Fruit fly (Drosophila melanogaster) whole organism, prepupa: ENCODE data around the gene CG11905.
A peak's percentile ranks its signal among the peaks of the same experiment; 100 is the strongest.

Source experiments
- CG10631 ChIP-seq: fragments of 200-800 bp; sonication (Bioruptor generic); optimal IDR thresholded peaks from 2 replicates; lab custom pipeline; 2016; ENCODE audit warnings: missing biosample characterization, missing genetic modification characterization
- CG10669 ChIP-seq: fragments of 200-800 bp; sonication (Bioruptor generic); optimal IDR thresholded peaks from 3 replicates; lab custom pipeline; 2018; ENCODE audit warnings: missing biosample characterization, mild to moderate bottlenecking, missing genetic modification characterization, moderate library complexity
- CG11294 ChIP-seq: fragments of 200-800 bp; sonication (Bioruptor generic); IDR thresholded peaks from 2 replicates; pipeline ENCODE4 v1.3.6; 2022; ENCODE audit warnings: missing biosample characterization, missing genetic modification characterization
- CG11762 ChIP-seq: fragments of 200-800 bp; sonication (Bioruptor generic); optimal IDR thresholded peaks from 3 replicates; lab custom pipeline; 2016; ENCODE audit warnings: missing biosample characterization, missing genetic modification characterization; ENCODE audit not compliant: insufficient read depth
- CG11902 ChIP-seq: fragments of 200-800 bp; sonication (Bioruptor generic); optimal IDR thresholded peaks from 3 replicates; lab custom pipeline; 2016; ENCODE audit warnings: missing biosample characterization, missing genetic modification characterization
- CG15336 ChIP-seq: fragments of 200-800 bp; sonication (Bioruptor generic); IDR thresholded peaks from 2 replicates; pipeline ENCODE4 v1.3.6; 2022; ENCODE audit warnings: missing biosample characterization, missing genetic modification characterization
- CG1621 ChIP-seq: fragments of 200-800 bp; sonication (Bioruptor generic); optimal IDR thresholded peaks from 3 replicates; lab custom pipeline; 2018; ENCODE audit warnings: missing biosample characterization, mild to moderate bottlenecking, missing genetic modification characterization
- CG16779 ChIP-seq: fragments of 200-800 bp; sonication (Bioruptor generic); optimal IDR thresholded peaks from 3 replicates; lab custom pipeline; 2017; ENCODE audit warnings: missing biosample characterization, mild to moderate bottlenecking, missing genetic modification characterization
- CG3032 ChIP-seq: fragments of 200-800 bp; optimal IDR thresholded peaks from 2 replicates; lab custom pipeline; 2019; ENCODE audit warnings: missing biosample characterization, mild to moderate bottlenecking, missing genetic modification characterization, moderate library complexity
- CG31627 ChIP-seq: fragments of 200-800 bp; sonication (Bioruptor generic); optimal IDR thresholded peaks from 3 replicates; lab custom pipeline; 2016; ENCODE audit warnings: missing biosample characterization, missing genetic modification characterization
- CG32006 ChIP-seq: fragments of 200-800 bp; sonication (Bioruptor generic); optimal IDR thresholded peaks from 3 replicates; lab custom pipeline; 2017; ENCODE audit warnings: missing biosample characterization, mild to moderate bottlenecking, missing genetic modification characterization
- CG34406 ChIP-seq: fragments of 200-800 bp; sonication (Bioruptor generic); optimal IDR thresholded peaks from 3 replicates; lab custom pipeline; 2016; ENCODE audit warnings: missing biosample characterization, missing genetic modification characterization
- CG4318 ChIP-seq: fragments of 200-800 bp; sonication (Bioruptor generic); optimal IDR thresholded peaks from 3 replicates; lab custom pipeline; 2017; ENCODE audit warnings: missing biosample characterization, mild to moderate bottlenecking, missing genetic modification characterization
- CG6163 ChIP-seq: fragments of 200-800 bp; sonication (Bioruptor generic); IDR thresholded peaks from 3 replicates; pipeline ENCODE4 v1.3.6; 2022; ENCODE audit warnings: missing biosample characterization, missing genetic modification characterization
- CG6276 ChIP-seq: fragments of 200-800 bp; sonication (Bioruptor generic); optimal IDR thresholded peaks from 2 replicates; lab custom pipeline; 2017; ENCODE audit warnings: missing biosample characterization, mild to moderate bottlenecking, missing genetic modification characterization
- CG6792 ChIP-seq: fragments of 200-800 bp; sonication (Bioruptor generic); optimal IDR thresholded peaks from 3 replicates; lab custom pipeline; 2016; ENCODE audit warnings: missing biosample characterization, missing genetic modification characterization
- CG6854 ChIP-seq: fragments of 200-800 bp; sonication (Bioruptor generic); optimal IDR thresholded peaks from 2 replicates; lab custom pipeline; 2017; ENCODE audit warnings: missing biosample characterization, mild to moderate bottlenecking, missing genetic modification characterization
- CG7368 ChIP-seq: fragments of 200-800 bp; sonication (Bioruptor generic); optimal IDR thresholded peaks from 3 replicates; lab custom pipeline; 2016; ENCODE audit warnings: missing biosample characterization, missing genetic modification characterization
- CG8119 ChIP-seq: fragments of 200-800 bp; sonication (Bioruptor generic); IDR thresholded peaks from 3 replicates; pipeline ENCODE4 v1.3.6; 2022; ENCODE audit warnings: missing biosample characterization, missing genetic modification characterization
- CG8319 ChIP-seq: fragments of 200-800 bp; sonication (Bioruptor generic); optimal IDR thresholded peaks from 3 replicates; lab custom pipeline; 2016; ENCODE audit warnings: missing biosample characterization, missing genetic modification characterization
- CG8632 ChIP-seq: fragments of 200-800 bp; sonication (Bioruptor generic); optimal IDR thresholded peaks from 3 replicates; lab custom pipeline; 2016; ENCODE audit warnings: missing biosample characterization, missing genetic modification characterization
- CG9139 ChIP-seq: fragments of 200-800 bp; sonication (Bioruptor generic); optimal IDR thresholded peaks from 3 replicates; lab custom pipeline; 2017; ENCODE audit warnings: missing biosample characterization, mild to moderate bottlenecking, missing genetic modification characterization
- Eip78C ChIP-seq: fragments of 200-800 bp; sonication (Bioruptor generic); peaks from one replicate; lab custom pipeline; 2016; ENCODE audit warnings: missing biosample characterization, missing genetic modification characterization
- Ets21C ChIP-seq: fragments of 200-800 bp; sonication (Bioruptor generic); optimal IDR thresholded peaks from 3 replicates; lab custom pipeline; 2016; ENCODE audit warnings: missing biosample characterization, missing genetic modification characterization
- Ets96B ChIP-seq: fragments of 200-800 bp; optimal IDR thresholded peaks from 2 replicates; lab custom pipeline; 2019; ENCODE audit warnings: missing biosample characterization, mild to moderate bottlenecking, missing genetic modification characterization, moderate library complexity
- Gug ChIP-seq: fragments of 200-800 bp; sonication (Bioruptor generic); IDR thresholded peaks from 2 replicates; pipeline ENCODE4 v1.3.6; 2022; ENCODE audit warnings: missing biosample characterization, missing genetic modification characterization
- Hr38 ChIP-seq: sonication (Bioruptor generic); optimal IDR thresholded peaks from 2 replicates; lab custom pipeline; 2016; ENCODE audit warnings: missing biosample characterization, missing genetic modification characterization
- Hr39 ChIP-seq: fragments of 200-800 bp; sonication (Bioruptor generic); optimal IDR thresholded peaks from 2 replicates; lab custom pipeline; 2016; ENCODE audit warnings: missing biosample characterization, missing genetic modification characterization
- Hr4 ChIP-seq: fragments of 200-800 bp; sonication (Bioruptor generic); optimal IDR thresholded peaks from 3 replicates; lab custom pipeline; 2016; ENCODE audit warnings: missing biosample characterization, missing genetic modification characterization
- OdsH ChIP-seq: fragments of 200-800 bp; sonication (Bioruptor generic); optimal IDR thresholded peaks from 3 replicates; lab custom pipeline; 2016; ENCODE audit warnings: missing biosample characterization, missing genetic modification characterization
- Smox ChIP-seq: fragments of 200-800 bp; sonication (Bioruptor generic); optimal IDR thresholded peaks from 3 replicates; lab custom pipeline; 2016; ENCODE audit warnings: missing biosample characterization, missing genetic modification characterization
- Sox102F ChIP-seq: fragments of 200-800 bp; sonication (Bioruptor generic); optimal IDR thresholded peaks from 2 replicates; lab custom pipeline; 2016; ENCODE audit warnings: missing biosample characterization, mild to moderate bottlenecking, missing genetic modification characterization
- Sox14 ChIP-seq: fragments of 200-800 bp; sonication (Bioruptor generic); optimal IDR thresholded peaks from 3 replicates; lab custom pipeline; 2016; ENCODE audit warnings: missing biosample characterization, missing genetic modification characterization
- Sox15 ChIP-seq: fragments of 200-800 bp; sonication (Bioruptor generic); optimal IDR thresholded peaks from 3 replicates; lab custom pipeline; 2016; ENCODE audit warnings: missing biosample characterization, missing genetic modification characterization
- achi ChIP-seq: fragments of 200-800 bp; sonication (Bioruptor generic); optimal IDR thresholded peaks from 3 replicates; lab custom pipeline; 2016; ENCODE audit warnings: missing biosample characterization, missing genetic modification characterization
- acj6 ChIP-seq: fragments of 200-800 bp; sonication (Bioruptor generic); optimal IDR thresholded peaks from 3 replicates; lab custom pipeline; 2016; ENCODE audit warnings: missing biosample characterization, missing genetic modification characterization
- cyc ChIP-seq: fragments of 200-800 bp; sonication (Bioruptor generic); optimal IDR thresholded peaks from 3 replicates; lab custom pipeline; 2016; ENCODE audit warnings: missing biosample characterization, missing genetic modification characterization
- dac ChIP-seq: fragments of 200-800 bp; sonication (Bioruptor generic); optimal IDR thresholded peaks from 2 replicates; lab custom pipeline; 2017; ENCODE audit warnings: missing biosample characterization, mild to moderate bottlenecking, missing genetic modification characterization
- dsx ChIP-seq: fragments of 200-800 bp; optimal IDR thresholded peaks from 3 replicates; lab custom pipeline; 2019; ENCODE audit warnings: missing biosample characterization, mild to moderate bottlenecking, missing genetic modification characterization, moderate library complexity; ENCODE audit not compliant: poor library complexity, severe bottlenecking
- eg ChIP-seq: fragments of 200-800 bp; sonication (Bioruptor generic); IDR thresholded peaks from 3 replicates; pipeline ENCODE4 v1.3.6; 2022; ENCODE audit warnings: missing biosample characterization, missing genetic modification characterization
- fd85E ChIP-seq: fragments of 200-800 bp; sonication (Bioruptor generic); optimal IDR thresholded peaks from 3 replicates; lab custom pipeline; 2016; ENCODE audit warnings: missing biosample characterization, missing genetic modification characterization
- lz ChIP-seq: fragments of 200-800 bp; sonication (Bioruptor generic); optimal IDR thresholded peaks from 3 replicates; lab custom pipeline; 2016; ENCODE audit warnings: missing biosample characterization, missing genetic modification characterization
- net ChIP-seq: fragments of 200-800 bp; sonication (Bioruptor generic); optimal IDR thresholded peaks from 3 replicates; lab custom pipeline; 2016; ENCODE audit warnings: missing biosample characterization, missing genetic modification characterization
- pdm3 ChIP-seq: fragments of 200-800 bp; sonication (Bioruptor generic); optimal IDR thresholded peaks from 3 replicates; lab custom pipeline; 2016; ENCODE audit warnings: missing biosample characterization, missing genetic modification characterization
- salr ChIP-seq, 2 experiments: fragments of 200-800 bp; sonication (Bioruptor generic); optimal IDR thresholded peaks; 3 replicates each; lab custom pipeline; 2016 to 2018; ENCODE audit warnings: missing biosample characterization in 2 of 2, missing genetic modification characterization in 2 of 2, mild to moderate bottlenecking in 1 of 2
- spab ChIP-seq: fragments of 200-800 bp; sonication (Bioruptor generic); optimal IDR thresholded peaks from 2 replicates; lab custom pipeline; 2017; ENCODE audit warnings: missing biosample characterization, mild to moderate bottlenecking, missing genetic modification characterization, missing genetic modification reagents
- svp ChIP-seq: fragments of 200-800 bp; sonication (Bioruptor generic); peaks from one replicate; lab custom pipeline; 2016; ENCODE audit warnings: missing biosample characterization, missing genetic modification characterization
- topi ChIP-seq: fragments of 200-800 bp; sonication (Bioruptor generic); optimal IDR thresholded peaks from 3 replicates; lab custom pipeline; 2016; ENCODE audit warnings: missing biosample characterization, missing genetic modification characterization

CG11905 gene

dm6 chr3L:16974645-16975151, 39.4 kb upstream of the CG11905 start (continued):
- peak; percentile 63 for TF ChIP-seq lz (GFP tag; lab: Kevin White, UChicago)
- TF ChIP-seq CG8119 (GFP tag; lab: Robert Waterston, UW): peak; percentile 46; the same call in 2 of the 3 replicates
- peak; percentile 8; the same call in 1 of the 2 replicates for TF ChIP-seq CG11294 (GFP tag; lab: Robert Waterston, UW)
- TF ChIP-seq Hr38 (GFP tag; lab: Kevin White, UChicago): no peak
- TF ChIP-seq Ets21C (GFP tag; lab: Kevin White, UChicago): no peak
- peak; percentile 16 for TF ChIP-seq dsx (GFP tag; lab: Kevin White, UChicago)
- peak; percentile 63 for TF ChIP-seq CG15336 (GFP tag; lab: Robert Waterston, UW)
- peak; percentile 62 for TF ChIP-seq CG11762 (GFP tag; lab: Kevin White, UChicago)
- TF ChIP-seq CG9139 (GFP tag; lab: Kevin White, UChicago): peak; percentile 18
- peak; percentile 59 for TF ChIP-seq CG6276 (GFP tag; lab: Kevin White, UChicago)
- TF ChIP-seq CG6854 (GFP tag; lab: Kevin White, UChicago): peak; percentile 24
- peak; percentile 47; the same call in 2 of the 3 replicates for TF ChIP-seq eg
- TF ChIP-seq topi (GFP tag; lab: Kevin White, UChicago): peak; percentile 66
- peak in 1 of 2 experiments; percentile 42 for TF ChIP-seq salr (GFP tag; optimal IDR thresholded peaks at IDR 0.05; lab: Kevin White, UChicago)
- peak; percentile 65 for TF ChIP-seq Sox102F

DNA sequence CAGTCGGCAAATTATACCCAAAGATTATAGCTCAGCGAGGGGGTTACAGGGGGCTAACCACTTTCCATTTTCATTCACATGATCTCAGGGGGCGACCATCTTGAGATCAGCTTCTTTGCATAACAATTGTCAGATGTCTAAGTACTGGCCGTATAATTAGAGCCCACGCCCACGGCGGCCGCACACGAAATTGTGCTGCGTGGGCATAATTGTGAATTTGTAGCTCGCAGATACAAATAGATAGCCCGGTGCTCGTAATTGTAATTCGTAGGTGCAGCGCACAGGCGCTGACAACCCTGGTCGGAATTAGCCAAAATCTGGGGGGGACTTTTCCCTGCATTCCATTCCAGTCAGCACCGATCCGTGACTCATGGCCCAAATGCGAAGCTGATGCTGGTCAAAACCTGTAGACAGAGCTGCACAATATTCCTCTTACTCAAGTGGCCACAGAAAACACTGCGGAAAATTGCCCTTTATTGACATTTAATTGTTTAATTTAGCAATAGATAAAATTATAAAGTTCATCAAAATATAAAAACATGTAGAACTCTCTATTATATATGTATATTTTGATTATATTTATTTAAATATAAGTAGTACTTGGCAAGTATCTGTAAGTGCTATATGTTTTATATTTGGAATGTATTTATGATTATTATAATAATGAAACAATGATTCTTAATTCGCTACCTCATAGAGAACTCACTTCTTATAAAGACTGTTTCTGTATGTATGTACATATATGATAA, 36.4 kb upstream of the CG11905 start:
- no peak for TF ChIP-seq CG16779 (tag; lab: Kevin White, UChicago)
- peak; percentile 23 for TF ChIP-seq CG3032
- peak; percentile 48 for TF ChIP-seq CG8632 (GFP tag; lab: Kevin White, UChicago)
- TF ChIP-seq Ets96B (tag; lab: Kevin White, UChicago): peak; percentile 16
- TF ChIP-seq CG34406 (GFP tag; lab: Kevin White, UChicago): peak; percentile 54
- no peak for TF ChIP-seq topi (GFP tag; lab: Kevin White, UChicago)
- TF ChIP-seq OdsH (GFP tag; lab: Kevin White, UChicago): peak; percentile 17
- TF ChIP-seq CG4318 (GFP tag; lab: Kevin White, UChicago): no peak
- no peak for TF ChIP-seq CG6163 (GFP tag; lab: Robert Waterston, UW)
- no peak for TF ChIP-seq Smox (GFP tag; lab: Kevin White, UChicago)
- TF ChIP-seq acj6: no peak
- peak; percentile 35 for TF ChIP-seq Eip78C
- peak; percentile 15 for TF ChIP-seq CG10631
- TF ChIP-seq CG6854 (GFP tag; lab: Kevin White, UChicago): no peak
- no peak for TF ChIP-seq Sox14 (GFP tag; lab: Kevin White, UChicago)
- TF ChIP-seq CG7368: no peak
- no peak for TF ChIP-seq CG9139 (GFP tag; lab: Kevin White, UChicago)
- no peak for TF ChIP-seq salr (GFP tag; optimal IDR thresholded peaks at IDR 0.05; lab: Kevin White, UChicago)
- TF ChIP-seq pdm3 (GFP tag; lab: Kevin White, UChicago): no peak
- TF ChIP-seq CG32006 (GFP tag; lab: Kevin White, UChicago): peak; percentile 51
- peak; percentile 34; the same call in 1 of the 3 replicates for TF ChIP-seq CG8119 (GFP tag; lab: Robert Waterston, UW)
- no peak for TF ChIP-seq Hr38 (GFP tag; lab: Kevin White, UChicago)
- peak; percentile 61 for TF ChIP-seq svp (GFP tag; lab: Kevin White, UChicago)
- TF ChIP-seq lz (GFP tag; lab: Kevin White, UChicago): no peak
- no peak for TF ChIP-seq dac (GFP tag; lab: Kevin White, UChicago)
- no peak for TF ChIP-seq CG8319
- TF ChIP-seq CG31627 (GFP tag; lab: Kevin White, UChicago): no peak
- TF ChIP-seq cyc (GFP tag; lab: Kevin White, UChicago): no peak
- peak; percentile 28 for TF ChIP-seq achi
- no peak for TF ChIP-seq fd85E
- TF ChIP-seq CG10669: no peak
- TF ChIP-seq net (GFP tag; lab: Kevin White, UChicago): no peak
- no peak for TF ChIP-seq Sox15 (GFP tag; lab: Kevin White, UChicago)
- no peak for TF ChIP-seq CG11902
- no peak for TF ChIP-seq CG1621 (tag; lab: Kevin White, UChicago)
- no peak for TF ChIP-seq eg
- TF ChIP-seq Gug (GFP tag; lab: Robert Waterston, UW): no peak
- peak; percentile 2 for TF ChIP-seq CG6792 (GFP tag; lab: Kevin White, UChicago)
- TF ChIP-seq Hr4 (GFP tag; lab: Kevin White, UChicago): peak; percentile 3
- peak; percentile 18 for TF ChIP-seq spab
- no peak for TF ChIP-seq Hr39 (GFP tag; lab: Kevin White, UChicago)
